Fruit fly (Drosophila melanogaster) whole organism, adult: ENCODE measurements around the gene VhaM9.7-b.

Experiments used
- CG11617 ChIP-seq: fragments of 200-800 bp; sonication (Bioruptor generic); optimal IDR thresholded peaks from 2 replicates; lab custom pipeline; 2017; ENCODE audit warnings: mild to moderate bottlenecking, missing biosample characterization, missing genetic modification reagents, missing genetic modification characterization
- CG12768 ChIP-seq: fragments of 200-800 bp; sonication (Bioruptor generic); optimal IDR thresholded peaks from 2 replicates; lab custom pipeline; 2017; ENCODE audit warnings: missing biosample characterization, missing genetic modification characterization, mild to moderate bottlenecking, moderate library complexity, missing genetic modification reagents
- CG14711 ChIP-seq: fragments of 200-800 bp; sonication (Bioruptor generic); optimal IDR thresholded peaks from 2 replicates; lab custom pipeline; 2018; ENCODE audit warnings: missing biosample characterization, mild to moderate bottlenecking, missing genetic modification characterization, moderate library complexity
- CG1620 ChIP-seq: fragments of 200-800 bp; sonication (Bioruptor generic); optimal IDR thresholded peaks from 2 replicates; lab custom pipeline; 2016; ENCODE audit warnings: missing biosample characterization, missing genetic modification characterization
- CG33017 ChIP-seq: fragments of 200-800 bp; sonication (Bioruptor generic); optimal IDR thresholded peaks from 2 replicates; lab custom pipeline; 2018; ENCODE audit warnings: missing biosample characterization, mild to moderate bottlenecking, missing genetic modification characterization, moderate library complexity
- CG5204 ChIP-seq: fragments of 200-800 bp; sonication (Bioruptor generic); optimal IDR thresholded peaks from 2 replicates; lab custom pipeline; 2016; ENCODE audit warnings: missing biosample characterization, missing genetic modification characterization
- CG7045 ChIP-seq: fragments of 200-800 bp; sonication (Bioruptor generic); optimal IDR thresholded peaks from 2 replicates; lab custom pipeline; 2017; ENCODE audit warnings: missing biosample characterization, mild to moderate bottlenecking, missing genetic modification characterization
- CG7101 ChIP-seq: fragments of 200-800 bp; sonication (Bioruptor generic); optimal IDR thresholded peaks from 2 replicates; lab custom pipeline; 2018; ENCODE audit warnings: missing biosample characterization, mild to moderate bottlenecking, missing genetic modification characterization, moderate library complexity
- Clk ChIP-seq: fragments of 200-800 bp; sonication (Bioruptor generic); optimal IDR thresholded peaks from 2 replicates; lab custom pipeline; 2017; ENCODE audit warnings: missing biosample characterization, missing genetic modification characterization
- Crg-1 ChIP-seq: fragments of 200-800 bp; sonication (Bioruptor generic); optimal IDR thresholded peaks from 2 replicates; lab custom pipeline; 2016; ENCODE audit warnings: missing biosample characterization, missing genetic modification characterization
- Hr96 ChIP-seq: fragments of 200-800 bp; sonication (Bioruptor generic); optimal IDR thresholded peaks from 2 replicates; lab custom pipeline; 2016; ENCODE audit warnings: missing biosample characterization, missing genetic modification characterization
- Mnt ChIP-seq: fragments of 200-800 bp; sonication (Bioruptor generic); optimal IDR thresholded peaks from 2 replicates; lab custom pipeline; 2016; ENCODE audit warnings: missing biosample characterization, mild to moderate bottlenecking, missing genetic modification characterization
- bab1 ChIP-seq: fragments of 200-800 bp; sonication (Bioruptor generic); optimal IDR thresholded peaks from 3 replicates; lab custom pipeline; 2019; ENCODE audit warnings: missing biosample characterization, mild to moderate bottlenecking, missing genetic modification characterization, moderate library complexity
- cic ChIP-seq: fragments of 200-800 bp; sonication (Bioruptor generic); optimal IDR thresholded peaks from 2 replicates; lab custom pipeline; 2017; ENCODE audit warnings: missing biosample characterization, mild to moderate bottlenecking, missing genetic modification characterization, moderate library complexity
- cnc ChIP-seq, 2 experiments: fragments of >200 bp; optimal IDR thresholded peaks; 2 replicates each; lab custom pipeline; 2017
- kay ChIP-seq: fragments of 200-800 bp; sonication (Bioruptor generic); peaks from one replicate; lab custom pipeline; 2016; ENCODE audit warnings: missing biosample characterization, missing genetic modification characterization, borderline replicate concordance
- ovo ChIP-seq: fragments of 200-800 bp; sonication (Bioruptor generic); optimal IDR thresholded peaks from 2 replicates; lab custom pipeline; 2016; ENCODE audit warnings: missing biosample characterization, missing genetic modification characterization
- pad ChIP-seq: fragments of 200-800 bp; sonication (Bioruptor generic); optimal IDR thresholded peaks from 3 replicates; lab custom pipeline; 2017; ENCODE audit warnings: missing biosample characterization, missing genetic modification characterization, mild to moderate bottlenecking, moderate library complexity, missing genetic modification reagents
- tj ChIP-seq: fragments of 200-800 bp; sonication (Bioruptor generic); optimal IDR thresholded peaks from 3 replicates; lab custom pipeline; 2017; ENCODE audit warnings: missing biosample characterization, mild to moderate bottlenecking, missing genetic modification characterization, moderate library complexity
- toe ChIP-seq: fragments of 200-800 bp; sonication (Bioruptor generic); optimal IDR thresholded peaks from 2 replicates; lab custom pipeline; 2016; ENCODE audit warnings: missing biosample characterization, missing genetic modification characterization

Gene VhaM9.7-b

dm6 chr3L:21539245-21540196 is at the start of gene VhaM9.7-b, which contains the start of gene COX8:
Gene VhaM9.7-b (plus strand): TSS chr3L:21539862.
Gene COX8 (minus strand): TSS chr3L:21539447.
- TF ChIP-seq CG11617 (GFP tag; lab: Kevin White, UChicago), result peak; percentile 73
- TF ChIP-seq pad (GFP tag; lab: Kevin White, UChicago), result peak; percentile 44
- TF ChIP-seq tj (GFP tag; lab: Kevin White, UChicago), result peak; percentile 30
- peak; percentile 78 for TF ChIP-seq CG7045 (GFP tag; lab: Kevin White, UChicago)
- TF ChIP-seq cic (GFP tag; lab: Kevin White, UChicago), result peak; percentile 38
- TF ChIP-seq CG1620 (GFP tag; lab: Kevin White, UChicago), result peak; percentile 64
- TF ChIP-seq toe, result no peak
- peak; percentile 2 for TF ChIP-seq CG12768 (GFP tag; lab: Kevin White, UChicago)
- no peak for TF ChIP-seq CG5204 (GFP tag; lab: Kevin White, UChicago)
- TF ChIP-seq CG7101 (tag; lab: Kevin White, UChicago), result peak; percentile 67
- no peak for TF ChIP-seq Hr96 (GFP tag; lab: Kevin White, UChicago)
- TF ChIP-seq Clk, result peak; percentile 29
- TF ChIP-seq CG33017 (tag; lab: Kevin White, UChicago), result no peak
- TF ChIP-seq Mnt (GFP tag; lab: Kevin White, UChicago), result peak; percentile 72
- TF ChIP-seq CG14711, result peak; percentile 47
- peak; percentile 63 for TF ChIP-seq Crg-1 (GFP tag; lab: Kevin White, UChicago)
- no peak for TF ChIP-seq cnc (optimal IDR thresholded peaks at IDR 0.05; lab: Kevin White, UChicago)
- TF ChIP-seq ovo (GFP tag; lab: Kevin White, UChicago), result peak; percentile 66
- peak; percentile 41 for TF ChIP-seq bab1 (GFP tag; lab: Kevin White, UChicago)
- TF ChIP-seq kay, result no peak

DNA sequence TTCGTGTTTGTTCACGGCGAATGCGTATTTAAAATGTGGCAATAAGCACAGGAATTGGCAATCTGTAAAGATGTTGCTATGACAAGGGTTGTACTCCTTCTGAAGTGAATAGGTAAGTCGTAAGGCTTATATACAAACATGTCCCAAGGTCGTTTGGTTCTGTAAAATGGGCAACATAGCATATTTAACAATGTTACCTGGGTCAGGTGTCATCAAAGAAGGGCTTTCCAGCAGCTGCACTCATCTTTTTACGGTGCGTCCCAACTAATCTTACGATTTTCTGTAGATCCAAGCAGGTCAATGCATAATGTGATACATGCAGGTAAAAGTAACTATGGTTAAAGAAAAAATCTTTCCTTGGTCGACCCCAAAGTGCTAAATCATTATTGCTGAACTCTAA is 49.2 kb upstream of the VhaM9.7-b start, which contains the start of gene Neu2:
Neu2 (minus strand) TSS at position 101 of the 400 bp plus-strand sequence.
- TF ChIP-seq kay (peak; percentile 28), toe (no peak)

DNA sequence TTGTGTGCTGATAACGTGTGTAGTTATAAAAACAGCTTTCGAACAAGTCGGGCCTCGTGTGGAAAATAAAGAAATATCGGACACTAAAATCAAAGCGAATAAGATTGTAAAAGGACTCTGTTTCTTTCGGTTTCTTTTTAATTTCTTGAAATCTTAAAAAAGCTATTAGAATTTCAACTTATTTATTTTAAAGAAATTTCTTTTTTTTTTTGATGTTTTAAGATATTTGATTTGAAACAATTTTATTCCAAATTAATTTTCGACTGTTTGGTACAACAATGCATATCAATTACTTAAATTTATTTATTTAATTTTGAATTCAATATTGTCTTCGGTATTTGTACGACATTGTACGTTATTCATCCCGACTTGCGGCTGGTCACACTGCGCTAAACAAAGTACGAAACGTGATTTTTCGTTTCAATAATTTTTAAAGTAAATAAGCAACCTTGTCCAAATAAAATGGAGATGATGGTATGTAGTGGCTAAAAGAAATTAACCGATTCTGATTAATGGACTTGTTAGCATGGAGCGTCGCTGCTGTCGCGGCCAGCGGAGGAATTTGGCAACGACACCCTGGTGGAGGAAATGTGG is 46.8 kb upstream of the VhaM9.7-b start, which contains the start of the genes CG7202 and CG7519:
CG7202 (minus strand) TSS at position 51 of the 594 bp plus-strand sequence.
CG7519 (plus strand) TSS at position 361 of the 594 bp plus-strand sequence.
- TF ChIP-seq bab1 (GFP tag; lab: Kevin White, UChicago) (peak; percentile 8), Mnt (GFP tag; lab: Kevin White, UChicago) (peak; percentile 49), Clk (no peak)

dm6 chr3L:21496502-21496864 is 43.2 kb upstream of the VhaM9.7-b start:
- TF ChIP-seq pad (GFP tag; lab: Kevin White, UChicago), result no peak
- no peak for TF ChIP-seq CG7101 (tag; lab: Kevin White, UChicago)
- no peak for TF ChIP-seq CG33017 (tag; lab: Kevin White, UChicago)
- no peak for TF ChIP-seq cic (GFP tag; lab: Kevin White, UChicago)
- TF ChIP-seq bab1 (GFP tag; lab: Kevin White, UChicago), result no peak
- TF ChIP-seq kay, result no peak

- no peak for TF ChIP-seq cnc (optimal IDR thresholded peaks at IDR 0.05; lab: Kevin White, UChicago)
- peak; percentile 20 for TF ChIP-seq Mnt (GFP tag; lab: Kevin White, UChicago)
- peak; percentile 48 for TF ChIP-seq CG12768 (GFP tag; lab: Kevin White, UChicago)
- TF ChIP-seq toe, result no peak
- no peak for TF ChIP-seq CG5204 (GFP tag; lab: Kevin White, UChicago)
- TF ChIP-seq Clk, result no peak
- no peak for TF ChIP-seq Hr96 (GFP tag; lab: Kevin White, UChicago)
- TF ChIP-seq CG7045 (GFP tag; lab: Kevin White, UChicago), result peak; percentile 58
- TF ChIP-seq CG1620 (GFP tag; lab: Kevin White, UChicago), result no peak
- TF ChIP-seq CG14711, result peak; percentile 64
- peak; percentile 61 for TF ChIP-seq CG7101 (tag; lab: Kevin White, UChicago)
- peak; percentile 74 for TF ChIP-seq cic (GFP tag; lab: Kevin White, UChicago)
- peak; percentile 67 for TF ChIP-seq CG11617 (GFP tag; lab: Kevin White, UChicago)
- no peak for TF ChIP-seq ovo (GFP tag; lab: Kevin White, UChicago)
- TF ChIP-seq bab1 (GFP tag; lab: Kevin White, UChicago), result peak; percentile 38
- no peak for TF ChIP-seq pad (GFP tag; lab: Kevin White, UChicago)
- peak; percentile 68 for TF ChIP-seq CG33017 (tag; lab: Kevin White, UChicago)
- peak; percentile 59 for TF ChIP-seq tj (GFP tag; lab: Kevin White, UChicago)
- no peak for TF ChIP-seq kay
- TF ChIP-seq Crg-1 (GFP tag; lab: Kevin White, UChicago), result no peak
Measured at dm6 chr3L:21496865-21497634, 42.6 kb upstream of the VhaM9.7-b start, which contains the start of gene Hr78. Gene Hr78 (minus strand): TSS chr3L:21497494.
